Fruit fly (Drosophila melanogaster) whole organism, embryonic: ENCODE data around the gene CG18480.
A peak's percentile ranks its signal among the peaks of the same experiment; 100 is the strongest.

Experiments
- Atf6 ChIP-seq: fragments of 200-800 bp; sonication (Bioruptor generic); IDR thresholded peaks from 2 replicates; pipeline ENCODE4 v1.3.6; 2022; ENCODE audit warnings: missing biosample characterization, missing genetic modification characterization
- Bgb ChIP-seq: fragments of 200-800 bp; sonication (Bioruptor generic); IDR thresholded peaks from 2 replicates; pipeline ENCODE4 v1.3.6; 2022; ENCODE audit warnings: missing biosample characterization, missing genetic modification characterization; ENCODE audit not compliant: partially characterized antibody
- CG11085 ChIP-seq: fragments of 200-800 bp; sonication (Bioruptor generic); IDR thresholded peaks from 2 replicates; pipeline ENCODE4 v1.3.6; 2022; ENCODE audit warnings: missing biosample characterization, missing genetic modification characterization
- CG11093 ChIP-seq: fragments of 200-800 bp; sonication (Bioruptor generic); IDR thresholded peaks from 3 replicates; pipeline ENCODE4 v1.3.6; 2022; ENCODE audit warnings: missing biosample characterization, missing genetic modification characterization
- CG12071 ChIP-seq: fragments of 200-800 bp; sonication (Bioruptor generic); optimal IDR thresholded peaks from 3 replicates; lab custom pipeline; 2018; ENCODE audit warnings: missing biosample characterization, mild to moderate bottlenecking, missing genetic modification characterization
- CG12391 ChIP-seq: fragments of 200-800 bp; sonication (Bioruptor generic); optimal IDR thresholded peaks from 3 replicates; lab custom pipeline; 2018; ENCODE audit warnings: missing biosample characterization, mild to moderate bottlenecking, missing genetic modification characterization, moderate library complexity
- CG13123 ChIP-seq: fragments of 200-800 bp; sonication (Bioruptor generic); optimal IDR thresholded peaks from 2 replicates; lab custom pipeline; 2016; ENCODE audit warnings: missing biosample characterization, missing genetic modification characterization
- CG13287 ChIP-seq: fragments of 200-800 bp; sonication (Bioruptor generic); IDR thresholded peaks from 2 replicates; pipeline ENCODE4 v1.3.6; 2022; ENCODE audit warnings: missing biosample characterization, missing genetic modification characterization; ENCODE audit not compliant: partially characterized antibody
- CG14014 ChIP-seq: fragments of 200-800 bp; sonication (Bioruptor generic); IDR thresholded peaks from 2 replicates; pipeline ENCODE4 v1.3.6; 2022; ENCODE audit warnings: missing biosample characterization, missing genetic modification characterization
- CG14710 ChIP-seq: fragments of 200-800 bp; sonication (Bioruptor generic); optimal IDR thresholded peaks from 3 replicates; lab custom pipeline; 2019; ENCODE audit warnings: missing biosample characterization, mild to moderate bottlenecking, missing genetic modification characterization, moderate library complexity
- CG1529 ChIP-seq: fragments of 200-800 bp; sonication (Bioruptor generic); optimal IDR thresholded peaks from 3 replicates; lab custom pipeline; 2018; ENCODE audit warnings: missing biosample characterization, missing genetic modification characterization
- CG2116 ChIP-seq: fragments of 200-800 bp; sonication (Bioruptor generic); optimal IDR thresholded peaks from 3 replicates; lab custom pipeline; 2018; ENCODE audit warnings: missing biosample characterization, mild to moderate bottlenecking, missing genetic modification characterization
- CG2199 ChIP-seq: fragments of 200-800 bp; sonication (Bioruptor generic); IDR thresholded peaks from 3 replicates; pipeline ENCODE4 v1.3.6; 2022; ENCODE audit warnings: missing biosample characterization, missing genetic modification characterization
- CG2678 ChIP-seq: fragments of 200-800 bp; sonication (Bioruptor generic); optimal IDR thresholded peaks from 3 replicates; lab custom pipeline; 2019; ENCODE audit warnings: missing biosample characterization, mild to moderate bottlenecking, missing genetic modification characterization, moderate library complexity
- CG30403 ChIP-seq: fragments of 200-800 bp; sonication (Bioruptor generic); optimal IDR thresholded peaks from 3 replicates; lab custom pipeline; 2016; ENCODE audit warnings: missing biosample characterization, missing genetic modification characterization
- CG32532 ChIP-seq: fragments of 200-800 bp; sonication (Bioruptor generic); IDR thresholded peaks from 2 replicates; pipeline ENCODE4 v1.3.6; 2022; ENCODE audit warnings: missing biosample characterization, missing genetic modification characterization
- CG34376 ChIP-seq: fragments of 200-800 bp; sonication (Bioruptor generic); optimal IDR thresholded peaks from 2 replicates; lab custom pipeline; 2018; ENCODE audit warnings: missing biosample characterization, mild to moderate bottlenecking, missing genetic modification characterization
- CG42726 ChIP-seq: fragments of 200-800 bp; sonication (Bioruptor generic); IDR thresholded peaks from 2 replicates; pipeline ENCODE4 v1.3.6; 2022; ENCODE audit warnings: missing biosample characterization, missing genetic modification characterization; ENCODE audit not compliant: partially characterized antibody
- CG4820 ChIP-seq: fragments of 200-800 bp; sonication (Bioruptor generic); optimal IDR thresholded peaks from 3 replicates; lab custom pipeline; 2016; ENCODE audit warnings: missing biosample characterization, missing genetic modification characterization
- CG8765 ChIP-seq: fragments of 200-800 bp; sonication (Bioruptor generic); IDR thresholded peaks from 2 replicates; pipeline ENCODE4 v1.3.6; 2022; ENCODE audit warnings: missing biosample characterization, missing genetic modification characterization
- CG8944 ChIP-seq: fragments of 200-800 bp; sonication (Bioruptor generic); optimal IDR thresholded peaks from 3 replicates; lab custom pipeline; 2016; ENCODE audit warnings: missing biosample characterization, missing genetic modification characterization
- CG9215 ChIP-seq: fragments of 200-800 bp; sonication (Bioruptor generic); IDR thresholded peaks from 2 replicates; pipeline ENCODE4 v1.3.6; 2022; ENCODE audit warnings: missing biosample characterization, missing genetic modification characterization
- CG9437 ChIP-seq: fragments of 200-800 bp; sonication (Bioruptor generic); optimal IDR thresholded peaks from 2 replicates; lab custom pipeline; 2018; ENCODE audit warnings: missing biosample characterization, mild to moderate bottlenecking, missing genetic modification characterization
- Camta ChIP-seq: fragments of 200-800 bp; sonication (Bioruptor generic); optimal IDR thresholded peaks from 2 replicates; lab custom pipeline; 2016; ENCODE audit warnings: missing biosample characterization, missing genetic modification characterization
- CkIIα-i1 ChIP-seq: fragments of 200-800 bp; sonication (Bioruptor generic); IDR thresholded peaks from 2 replicates; pipeline ENCODE4 v1.3.6; 2022; ENCODE audit warnings: missing biosample characterization, missing genetic modification characterization
- Dip2 ChIP-seq: fragments of 200-800 bp; sonication (Bioruptor generic); IDR thresholded peaks from 2 replicates; pipeline ENCODE4 v1.3.6; 2022; ENCODE audit warnings: missing biosample characterization, missing genetic modification characterization
- Doc2 ChIP-seq: fragments of 200-800 bp; sonication (Bioruptor generic); IDR thresholded peaks from 2 replicates; pipeline ENCODE4 v1.3.6; 2022; ENCODE audit warnings: missing biosample characterization, missing genetic modification characterization
- Gsc ChIP-seq: fragments of 200-800 bp; sonication (Bioruptor generic); IDR thresholded peaks from 2 replicates; pipeline ENCODE4 v1.3.6; 2022; ENCODE audit warnings: missing biosample characterization, missing genetic modification characterization
- Hmx ChIP-seq: fragments of 200-800 bp; sonication (Bioruptor generic); optimal IDR thresholded peaks from 2 replicates; lab custom pipeline; 2016; ENCODE audit warnings: missing biosample characterization, missing genetic modification characterization
- MESR4 ChIP-seq: fragments of 200-800 bp; sonication (Bioruptor generic); optimal IDR thresholded peaks from 2 replicates; lab custom pipeline; 2018; ENCODE audit warnings: missing biosample characterization, mild to moderate bottlenecking, missing genetic modification characterization, moderate library complexity
- Meics ChIP-seq: fragments of 200-800 bp; sonication (Bioruptor generic); optimal IDR thresholded peaks from 2 replicates; lab custom pipeline; 2017; ENCODE audit warnings: missing biosample characterization, mild to moderate bottlenecking, missing genetic modification characterization
- Myb ChIP-seq: fragments of 200-800 bp; sonication (Bioruptor generic); optimal IDR thresholded peaks from 2 replicates; lab custom pipeline; 2016; ENCODE audit warnings: missing biosample characterization, missing genetic modification characterization
- Stat92E ChIP-seq, 3 experiments: fragments of >200 bp in 2 of 3; fragments of 200-800 bp in 1 of 3; sonication (Bioruptor generic) in 1 of 3; optimal IDR thresholded peaks; 2 replicates each; lab custom pipeline; 2017 to 2019; ENCODE audit warnings: missing biosample characterization in 3 of 3, missing genetic modification characterization in 3 of 3, mild to moderate bottlenecking in 1 of 3, moderate library complexity in 1 of 3
- bsh ChIP-seq, 2 experiments: fragments of 200-800 bp; sonication (Bioruptor generic); optimal IDR thresholded peaks; 2 replicates each; lab custom pipeline; 2017 to 2018; ENCODE audit warnings: mild to moderate bottlenecking in 2 of 2, missing biosample characterization in 2 of 2, missing genetic modification characterization in 2 of 2, moderate library complexity in 1 of 2
- corto ChIP-seq: fragments of 200-800 bp; sonication (Bioruptor generic); optimal IDR thresholded peaks from 2 replicates; lab custom pipeline; 2016; ENCODE audit warnings: missing biosample characterization, mild to moderate bottlenecking, missing genetic modification characterization, moderate library complexity
- crp ChIP-seq, 2 experiments: fragments of 200-800 bp; sonication (Bioruptor generic); optimal IDR thresholded peaks; 2 replicates in 1 of 2; 3 replicates in 1 of 2; lab custom pipeline; 2017; ENCODE audit warnings: missing biosample characterization in 2 of 2, missing genetic modification characterization in 2 of 2, mild to moderate bottlenecking in 1 of 2, moderate library complexity in 1 of 2
- danr ChIP-seq: fragments of 200-800 bp; sonication (Bioruptor generic); IDR thresholded peaks from 2 replicates; pipeline ENCODE4 v1.3.6; 2022; ENCODE audit warnings: missing biosample characterization, missing genetic modification characterization
- dm ChIP-seq: fragments of 200-800 bp; sonication (Bioruptor generic); optimal IDR thresholded peaks from 3 replicates; lab custom pipeline; 2016; ENCODE audit warnings: missing biosample characterization, missing genetic modification characterization
- dpn ChIP-seq, 2 experiments: fragments of 200-800 bp; sonication (Bioruptor generic); optimal IDR thresholded peaks; 3 replicates each; lab custom pipeline; 2016; ENCODE audit warnings: missing biosample characterization in 2 of 2, missing genetic modification characterization in 2 of 2
- esg ChIP-seq: fragments of 200-800 bp; sonication (Bioruptor generic); conservative IDR thresholded peaks from 2 replicates; pipeline ENCODE4 v1.3.6; 2022; ENCODE audit warnings: missing biosample characterization, missing genetic modification characterization
- ham ChIP-seq: fragments of 200-800 bp; sonication (Bioruptor generic); IDR thresholded peaks from 2 replicates; pipeline ENCODE4 v1.3.6; 2022; ENCODE audit warnings: missing biosample characterization, missing genetic modification characterization
- pho ChIP-seq: fragments of 200-800 bp; sonication (Bioruptor generic); optimal IDR thresholded peaks from 2 replicates; lab custom pipeline; 2016; ENCODE audit warnings: missing biosample characterization, missing genetic modification characterization
- repo ChIP-seq: fragments of 200-800 bp; sonication (Bioruptor generic); optimal IDR thresholded peaks from 2 replicates; lab custom pipeline; 2016; ENCODE audit warnings: missing biosample characterization, missing genetic modification characterization
- sens ChIP-seq: fragments of 200-800 bp; sonication (Bioruptor generic); peaks from one replicate; lab custom pipeline; 2016; ENCODE audit warnings: missing biosample characterization, missing genetic modification characterization
- sens-2 ChIP-seq: fragments of 200-800 bp; sonication (Bioruptor generic); IDR thresholded peaks from 2 replicates; pipeline ENCODE4 v1.3.6; 2022; ENCODE audit warnings: missing biosample characterization, missing genetic modification characterization
- slp2 ChIP-seq: fragments of 200-800 bp; sonication (Bioruptor generic); optimal IDR thresholded peaks from 2 replicates; lab custom pipeline; 2016; ENCODE audit warnings: missing biosample characterization, missing genetic modification characterization
- sob ChIP-seq: fragments of 200-800 bp; sonication (Bioruptor generic); IDR thresholded peaks from 2 replicates; pipeline ENCODE4 v1.3.6; 2022; ENCODE audit warnings: missing biosample characterization, missing genetic modification characterization
- tgo ChIP-seq: fragments of 200-800 bp; sonication (Bioruptor generic); IDR thresholded peaks from 3 replicates; pipeline ENCODE4 v1.3.6; 2022; ENCODE audit warnings: missing biosample characterization, missing genetic modification characterization
- tio ChIP-seq: fragments of 200-800 bp; sonication (Bioruptor generic); optimal IDR thresholded peaks from 2 replicates; lab custom pipeline; 2017; ENCODE audit warnings: missing biosample characterization, missing genetic modification characterization, inconsistent platforms
- usp ChIP-seq: fragments of >200 bp; optimal IDR thresholded peaks from 2 replicates; lab custom pipeline; 2017; ENCODE audit warnings: missing biosample characterization, missing genetic modification characterization
- vfl ChIP-seq: fragments of 200-800 bp; sonication (Bioruptor generic); optimal IDR thresholded peaks from 2 replicates; lab custom pipeline; 2016; ENCODE audit warnings: missing biosample characterization, missing genetic modification characterization

The CG18480 gene

dm6 chr2L:15629596-15630168 is at the start of gene CG18480 (continued):
- TF ChIP-seq CG13287 (no peak), corto (GFP tag; lab: Kevin White, UChicago) (no peak), CG11085 (no peak), sob (peak; percentile 51; the same call in 1 of the 2 replicates), Camta (GFP tag; lab: Kevin White, UChicago) (no peak), CG32532 (peak; percentile 69), Atf6 (GFP tag; lab: Robert Waterston, UW) (no peak), Dip2 (GFP tag; lab: Robert Waterston, UW) (no peak), CG8765 (GFP tag; lab: Robert Waterston, UW) (no peak; the same call in 1 of the 2 replicates), CG12391 (tag; lab: Kevin White, UChicago) (no peak), Stat92E (GFP tag; optimal IDR thresholded peaks at IDR 0.05; lab: Kevin White, UChicago) (no peak), Myb (peak; percentile 21), tgo (GFP tag; lab: Robert Waterston, UW) (peak; percentile 20; the same call in 1 of the 3 replicates), CG14014 (GFP tag; lab: Robert Waterston, UW) (no peak), CG9215 (GFP tag; lab: Robert Waterston, UW) (peak; percentile 37; the same call in 1 of the 2 replicates), Meics (GFP tag; lab: Kevin White, UChicago) (peak; percentile 59), sens (GFP tag; lab: Kevin White, UChicago) (peak; percentile 84), CG8944 (GFP tag; lab: Kevin White, UChicago) (no peak), danr (GFP tag; lab: Robert Waterston, UW) (no peak), Bgb (no peak), CG14710 (tag; lab: Kevin White, UChicago) (no peak), pho (peak; percentile 31), ham (GFP tag; lab: Robert Waterston, UW) (no peak), vfl (GFP tag; lab: Kevin White, UChicago) (no peak), dm (GFP tag; lab: Kevin White, UChicago) (peak; percentile 2), CG2199 (GFP tag; lab: Robert Waterston, UW) (no peak), Hmx (GFP tag; lab: Kevin White, UChicago) (no peak), tio (GFP tag; lab: Kevin White, UChicago) (no peak), esg (GFP tag; lab: Robert Waterston, UW) (no peak), repo (no peak), CG30403 (GFP tag; lab: Kevin White, UChicago) (no peak), slp2 (no peak), usp (GFP tag; lab: Kevin White, UChicago) (no peak), CG42726 (GFP tag; lab: Robert Waterston, UW) (no peak), CkIIα-i1 (no peak), CG34376 (GFP tag; lab: Kevin White, UChicago) (peak; percentile 29), Doc2 (GFP tag; lab: Robert Waterston, UW) (no peak), CG13123 (no peak), bsh (GFP tag; optimal IDR thresholded peaks at IDR 0.05; lab: Kevin White, UChicago) (no peak), Gsc (GFP tag; lab: Robert Waterston, UW) (no peak), CG2678 (peak; percentile 62), CG2116 (GFP tag; lab: Kevin White, UChicago) (no peak), CG9437 (GFP tag; lab: Kevin White, UChicago) (no peak), sens-2 (GFP tag; lab: Robert Waterston, UW) (no peak), dpn (GFP tag; optimal IDR thresholded peaks at IDR 0.05; lab: Kevin White, UChicago) (peak in 1 of 2 experiments; percentile 43), CG1529 (GFP tag; lab: Kevin White, UChicago) (no peak), CG11093 (GFP tag; lab: Robert Waterston, UW) (no peak), CG4820 (GFP tag; lab: Kevin White, UChicago) (no peak), crp (GFP tag; optimal IDR thresholded peaks at IDR 0.05; lab: Kevin White, UChicago) (peak in 1 of 2 experiments; percentile 25), CG12071 (GFP tag; lab: Kevin White, UChicago) (peak; percentile 33), MESR4 (GFP tag; lab: Kevin White, UChicago) (no peak)
